Worm (Caenorhabditis elegans) whole organism, mixed stage, embryonic: ENCODE results near the gene ZK1010.8.

Experiments used
- blmp-1 ChIP-seq: fragments of 150-350 bp; optimal IDR thresholded peaks from 2 replicates; lab custom pipeline; 2014; ENCODE audit warnings: missing biosample characterization, missing genetic modification characterization
- ham-2 ChIP-seq: fragments of 200-800 bp; sonication (Bioruptor generic); optimal IDR thresholded peaks from 2 replicates; lab custom pipeline; 2018; ENCODE audit warnings: mild to moderate bottlenecking, missing genetic modification characterization, missing compliant biosample characterization
- nhr-12 ChIP-seq: fragments of 150-350 bp; optimal IDR thresholded peaks from 2 replicates; lab custom pipeline; 2014; ENCODE audit warnings: missing biosample characterization, missing genetic modification characterization
- nhr-2 ChIP-seq: fragments of 150-350 bp; optimal IDR thresholded peaks from 2 replicates; lab custom pipeline; 2014; ENCODE audit warnings: missing biosample characterization, missing genetic modification characterization
- nhr-237 ChIP-seq: fragments of 150-350 bp; optimal IDR thresholded peaks from 2 replicates; lab custom pipeline; 2014; ENCODE audit warnings: missing biosample characterization, missing genetic modification characterization
- pha-4 ChIP-seq: fragments of 150-350 bp; optimal IDR thresholded peaks from 2 replicates; lab custom pipeline; 2018; ENCODE audit warnings: missing biosample characterization, missing genetic modification reagents, missing genetic modification characterization
- snpc-4 ChIP-seq: fragments of 150-350 bp; optimal IDR thresholded peaks from 2 replicates; lab custom pipeline; 2014; ENCODE audit warnings: missing biosample characterization, missing genetic modification characterization
- unc-120 ChIP-seq: sonication (generic microtip); optimal IDR thresholded peaks from 2 replicates; lab custom pipeline; 2017; ENCODE audit warnings: missing genetic modification characterization, missing compliant biosample characterization; ENCODE audit not compliant: poor library complexity, severe bottlenecking
- unc-62 ChIP-seq: fragments of 150-350 bp; optimal IDR thresholded peaks from 2 replicates; lab custom pipeline; 2014; ENCODE audit warnings: missing biosample characterization, missing genetic modification reagents, missing genetic modification characterization
- ztf-11 ChIP-seq: fragments of 150-350 bp; optimal IDR thresholded peaks from 2 replicates; lab custom pipeline; 2014; ENCODE audit warnings: missing biosample characterization, missing genetic modification characterization

DNA sequence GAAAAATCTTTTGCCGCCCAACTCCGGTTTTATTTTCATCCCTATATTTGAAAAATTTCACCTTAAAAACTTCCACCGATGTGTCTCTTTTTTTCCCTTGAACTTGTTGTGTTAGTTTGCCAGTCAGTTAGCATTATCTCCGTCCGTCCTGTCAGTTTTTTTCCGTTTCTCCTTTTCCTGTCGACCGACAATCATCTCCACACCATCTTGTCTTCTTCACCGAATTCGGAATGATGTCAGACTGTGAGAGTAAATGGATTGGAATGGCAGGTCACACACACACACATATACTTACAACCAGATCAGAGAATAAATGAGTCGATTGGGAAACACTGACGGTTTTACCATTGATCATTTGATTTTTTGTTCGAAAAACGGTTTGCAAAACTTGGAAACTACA lies 11.5 kb upstream of the ZK1010.8 start:
- TF ChIP-seq nhr-237 (tag; lab: Kevin White, UChicago) (no peak), ztf-11 (tag; lab: Kevin White, UChicago) (no peak), snpc-4 (tag; lab: Kevin White, UChicago) (no peak), unc-120 (tag; lab: Kevin White, UChicago) (no peak), nhr-12 (tag; lab: Kevin White, UChicago) (no peak), unc-62 (GFP tag; lab: Kevin White, UChicago) (no peak), ham-2 (GFP tag; lab: Kevin White, UChicago) (no peak), pha-4 (no peak), nhr-2 (tag; lab: Kevin White, UChicago) (no peak), blmp-1 (no peak)
